Fruit fly (Drosophila melanogaster): ENCODE results near the gene BBS8.
A peak's percentile ranks its signal among the peaks of the same experiment; 100 is the strongest.

BBS8 gene

DNA sequence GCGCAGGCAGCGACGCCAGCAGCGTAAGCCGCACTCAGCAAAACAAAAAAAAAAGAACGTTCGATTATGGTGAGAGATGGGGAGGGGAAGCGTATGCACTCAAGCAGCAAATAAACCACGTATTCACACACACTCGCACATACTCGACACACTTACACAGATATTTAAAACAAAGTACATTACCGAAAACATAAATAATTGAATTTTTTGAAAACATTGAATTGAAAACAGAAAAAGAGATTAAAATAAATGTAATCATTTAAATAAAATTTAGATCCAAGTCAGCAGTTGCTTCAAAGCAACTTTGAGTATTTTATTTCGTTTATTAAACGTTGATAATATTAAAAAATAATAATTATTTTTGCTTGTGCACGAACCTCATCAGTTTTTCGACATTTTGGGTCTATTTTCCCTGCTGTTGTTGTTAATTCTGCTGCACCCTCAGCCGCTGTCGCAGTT is 48.4 kb downstream of the BBS8 start (continued):
- TF ChIP-seq CG11695 (GFP tag; IDR thresholded peaks at IDR 0.05) (no peak), Myb (GFP tag; optimal IDR thresholded peaks at IDR 0.05) (no peak), Mes4 (GFP tag; optimal IDR thresholded peaks at IDR 0.05) (no peak), h (optimal IDR thresholded peaks at IDR 0.05) (no peak), Abd-B (GFP tag; optimal IDR thresholded peaks at IDR 0.05) (peak; percentile 52), CG8944 (GFP tag; optimal IDR thresholded peaks at IDR 0.05) (no peak), dimm (GFP tag; IDR thresholded peaks at IDR 0.05) (no peak), CG14014 (GFP tag; IDR thresholded peaks at IDR 0.05) (no peak), NFAT (GFP tag; IDR thresholded peaks at IDR 0.05) (no peak), CG12219 (GFP tag; optimal IDR thresholded peaks at IDR 0.05) (no peak)

DNA sequence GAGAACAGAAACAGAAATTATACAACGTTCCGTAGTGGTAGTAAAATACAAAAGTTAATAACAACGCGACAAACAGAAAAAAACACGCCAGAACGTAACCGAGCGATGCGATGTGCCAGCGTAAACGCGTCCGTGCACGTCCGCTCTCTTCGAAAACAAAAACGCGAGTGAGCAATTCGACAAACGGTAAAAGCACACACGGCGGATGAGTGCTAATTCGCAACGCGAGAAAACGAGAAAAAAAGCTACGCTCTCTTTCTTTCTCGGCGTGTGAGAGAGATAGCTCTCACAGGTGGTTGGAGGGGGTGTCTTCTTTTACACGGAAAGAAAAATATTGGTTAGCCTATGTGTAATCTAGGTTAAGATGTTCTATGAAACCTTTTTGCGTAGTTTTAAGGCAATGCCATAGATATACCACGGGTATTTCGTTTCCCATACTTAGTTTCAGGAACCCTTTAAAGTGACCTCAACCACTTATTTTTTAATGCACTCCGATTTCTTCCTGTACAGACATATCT is 49.5 kb downstream of the BBS8 start, which contains the start of gene CG4297:
Gene CG4297, minus strand, starts transcription at position 128 of the 518 bp plus-strand sequence.
- TF ChIP-seq dpn (GFP tag; optimal IDR thresholded peaks at IDR 0.05) (peak; percentile 93 to 94), Pdp1 (GFP tag; optimal IDR thresholded peaks at IDR 0.05) (peak; percentile 88 to 93), CG2199 (GFP tag; IDR thresholded peaks at IDR 0.05) (no peak), corto (GFP tag; optimal IDR thresholded peaks at IDR 0.05) (peak; percentile 45), CG13296 (GFP tag; optimal IDR thresholded peaks at IDR 0.05) (peak; percentile 94), gfzf (GFP tag; optimal IDR thresholded peaks at IDR 0.05) (no peak), esg (GFP tag; conservative IDR thresholded peaks at IDR 0.05) (no peak), slp2 (GFP tag; optimal IDR thresholded peaks at IDR 0.05) (peak; percentile 87), cwo (GFP tag; optimal IDR thresholded peaks at IDR 0.05) (peak; percentile 93), al (GFP tag; IDR thresholded peaks at IDR 0.05) (no peak), CG10462 (GFP tag; optimal IDR thresholded peaks at IDR 0.05) (peak; percentile 85), Trl (optimal IDR thresholded peaks at IDR 0.05) (peak; percentile 78 to 94), Trl (GFP tag; optimal IDR thresholded peaks at IDR 0.05) (peak; percentile 96), CG4730 (GFP tag; IDR thresholded peaks at IDR 0.05) (no peak), HLHmδ (GFP tag; optimal IDR thresholded peaks at IDR 0.05) (peak; percentile 4), CG12769 (tag; optimal IDR thresholded peaks at IDR 0.05) (peak; percentile 95), nau (GFP tag; optimal IDR thresholded peaks at IDR 0.05) (peak; percentile 95), CG14860 (GFP tag; IDR thresholded peaks at IDR 0.05; ENCODE audit: partially characterized antibody) (no peak), CG16779 (GFP tag; IDR thresholded peaks at IDR 0.05) (no peak), B-H2 (GFP tag; optimal IDR thresholded peaks at IDR 0.05) (peak; percentile 79), CG10209 (GFP tag; optimal IDR thresholded peaks at IDR 0.05) (peak; percentile 92), CG17359 (tag; optimal IDR thresholded peaks at IDR 0.05) (peak; percentile 95), D (optimal IDR thresholded peaks at IDR 0.05) (no peak), D (GFP tag; optimal IDR thresholded peaks at IDR 0.05) (peak; percentile 90), CG13624 (GFP tag; optimal IDR thresholded peaks at IDR 0.05) (peak; percentile 96), peb (GFP tag; IDR thresholded peaks at IDR 0.05) (no peak), CG1024 (GFP tag; IDR thresholded peaks at IDR 0.05) (no peak), CG5953 (GFP tag; IDR thresholded peaks at IDR 0.05) (no peak), otp (GFP tag; IDR thresholded peaks at IDR 0.05) (no peak), CG18011 (GFP tag; optimal IDR thresholded peaks at IDR 0.05) (peak; percentile 75), CG2889 (GFP tag; IDR thresholded peaks at IDR 0.05) (no peak), gt (GFP tag; IDR thresholded peaks at IDR 0.05) (no peak), CG8478 (optimal IDR thresholded peaks at IDR 0.05) (no peak), az2 (GFP tag; optimal IDR thresholded peaks at IDR 0.05) (peak; percentile 94), emc (GFP tag; optimal IDR thresholded peaks at IDR 0.05) (peak; percentile 89), CG7372 (GFP tag; IDR thresholded peaks at IDR 0.05) (no peak), zen2 (GFP tag; IDR thresholded peaks at IDR 0.05; ENCODE audit: partially characterized antibody) (no peak), jing (GFP tag; optimal IDR thresholded peaks at IDR 0.05) (peak; percentile 87), CG11085 (GFP tag; IDR thresholded peaks at IDR 0.05) (no peak), CG12104 (GFP tag; optimal IDR thresholded peaks at IDR 0.05) (peak; percentile 79), CG11398 (GFP tag; optimal IDR thresholded peaks at IDR 0.05) (peak; percentile 93), CG4424 (GFP tag; optimal IDR thresholded peaks at IDR 0.05) (peak; percentile 94)
